Worm (Caenorhabditis elegans): ENCODE measurements around the gene C27H5.6.
A peak's percentile ranks its signal among the peaks of the same experiment; 100 is the strongest.

C27H5.6 gene

DNA sequence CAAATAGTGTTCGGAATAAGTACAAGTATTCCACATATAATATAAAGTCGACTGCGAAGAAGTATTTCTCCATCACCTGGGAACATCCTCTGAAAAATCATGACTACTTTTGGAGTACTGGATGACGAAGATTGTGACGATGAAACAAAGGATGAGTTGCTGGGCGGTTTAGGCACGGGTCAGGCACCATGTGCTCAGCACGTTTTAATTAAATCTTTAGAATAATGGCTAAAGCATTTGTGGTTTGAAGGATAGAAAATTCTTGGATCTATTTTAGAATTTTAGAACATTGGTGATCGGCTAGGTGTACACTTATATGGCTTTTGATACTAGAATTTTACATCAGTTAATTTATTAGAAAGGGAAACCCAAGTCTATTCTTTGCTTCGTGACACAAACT, at the start of gene C27H5.6:
Gene C27H5.6 (minus strand): TSS at position 101 of the 400 bp plus-strand sequence.
- TF ChIP-seq ces-1 (GFP tag; optimal IDR thresholded peaks at IDR 0.05) = no peak
- no peak for TF ChIP-seq daf-19 (GFP tag; conservative IDR thresholded peaks at IDR 0.05)
- TF ChIP-seq vab-7 (GFP tag; IDR thresholded peaks at IDR 0.05) = no peak
- TF ChIP-seq tag-97 (GFP tag; IDR thresholded peaks at IDR 0.05) = no peak
- no peak for TF ChIP-seq dve-1 (tag; optimal IDR thresholded peaks at IDR 0.05; ENCODE audit: insufficient read depth)
- no peak for TF ChIP-seq nhr-6 (tag; optimal IDR thresholded peaks at IDR 0.05)
- TF ChIP-seq hlh-11 (tag; optimal IDR thresholded peaks at IDR 0.05) = no peak
- TF ChIP-seq ztf-11 (tag; optimal IDR thresholded peaks at IDR 0.05) = no peak
- no peak for TF ChIP-seq snpc-4 (tag; optimal IDR thresholded peaks at IDR 0.05)
- TF ChIP-seq madf-5 (GFP tag; IDR thresholded peaks at IDR 0.05) = no peak
- no peak for TF ChIP-seq ceh-44 (GFP tag; IDR thresholded peaks at IDR 0.05)
- no peak for TF ChIP-seq unc-62 (GFP tag; optimal IDR thresholded peaks at IDR 0.05 in 1 of 2)
- no peak for TF ChIP-seq unc-62 (tag; optimal IDR thresholded peaks at IDR 0.05)
- TF ChIP-seq zfp-3 (GFP tag; conservative IDR thresholded peaks at IDR 0.05) = no peak
- no peak for TF ChIP-seq ZK546.5 (tag; optimal IDR thresholded peaks at IDR 0.05)
- TF ChIP-seq ama-1 (optimal IDR thresholded peaks at IDR 0.05) = no peak
- no peak for TF ChIP-seq mep-1 (tag; optimal IDR thresholded peaks at IDR 0.05)
- no peak for TF ChIP-seq jun-1 (tag; optimal IDR thresholded peaks at IDR 0.05)
- TF ChIP-seq dmd-6 (GFP tag; IDR thresholded peaks at IDR 0.05) = no peak
- no peak for TF ChIP-seq R02D3.7 (tag; optimal IDR thresholded peaks at IDR 0.05)
- no peak for TF ChIP-seq madf-9 (GFP tag; conservative IDR thresholded peaks at IDR 0.05)

DNA sequence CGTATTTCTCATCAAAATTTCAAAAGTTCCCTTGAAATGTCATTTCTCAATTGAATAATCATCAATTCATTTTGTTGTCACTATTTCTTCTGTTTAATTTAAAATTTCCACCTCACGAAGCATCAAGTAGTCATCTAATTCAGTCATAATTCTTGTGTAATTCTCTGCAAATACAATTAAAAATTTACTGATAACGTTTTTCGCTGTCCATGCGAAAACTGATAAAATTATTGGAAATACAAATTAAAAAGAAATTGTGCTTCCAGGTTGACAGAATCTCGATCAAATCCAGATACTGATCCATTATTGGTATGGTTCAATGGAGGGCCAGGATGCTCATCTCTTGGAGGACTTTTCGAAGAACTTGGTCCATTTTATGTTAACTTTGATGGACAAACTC, 46.3 kb upstream of the C27H5.6 start:
- TF ChIP-seq dmd-6 (GFP tag; IDR thresholded peaks at IDR 0.05) (peak; percentile 55; the same call in 1 of the 2 replicates), hif-1 (tag; optimal IDR thresholded peaks at IDR 0.05) (no peak), duxl-1 (tag; optimal IDR thresholded peaks at IDR 0.05; ENCODE audit: poor library complexity) (no peak), nhr-28 (tag; optimal IDR thresholded peaks at IDR 0.05) (peak; percentile 66), lin-29 (GFP tag; IDR thresholded peaks at IDR 0.05) (no peak), zip-2 (tag; optimal IDR thresholded peaks at IDR 0.05) (no peak), hlh-11 (tag; optimal IDR thresholded peaks at IDR 0.05) (no peak), set-16 (GFP tag; IDR thresholded peaks at IDR 0.05) (no peak), php-3 (GFP tag; IDR thresholded peaks at IDR 0.05) (peak; percentile 77), Y105C5A.15 (GFP tag; IDR thresholded peaks at IDR 0.05) (no peak), pqm-1 (tag; optimal IDR thresholded peaks at IDR 0.05) (peak; percentile 54), T26A8.4 (GFP tag; IDR thresholded peaks at IDR 0.05) (no peak), spr-1 (tag; optimal IDR thresholded peaks at IDR 0.05) (no peak), vab-7 (GFP tag; IDR thresholded peaks at IDR 0.05) (no peak), Y75B8A.6 (GFP tag; IDR thresholded peaks at IDR 0.05) (no peak), aha-1 (tag) (no peak), daf-8 (GFP tag; IDR thresholded peaks at IDR 0.05) (no peak)

DNA sequence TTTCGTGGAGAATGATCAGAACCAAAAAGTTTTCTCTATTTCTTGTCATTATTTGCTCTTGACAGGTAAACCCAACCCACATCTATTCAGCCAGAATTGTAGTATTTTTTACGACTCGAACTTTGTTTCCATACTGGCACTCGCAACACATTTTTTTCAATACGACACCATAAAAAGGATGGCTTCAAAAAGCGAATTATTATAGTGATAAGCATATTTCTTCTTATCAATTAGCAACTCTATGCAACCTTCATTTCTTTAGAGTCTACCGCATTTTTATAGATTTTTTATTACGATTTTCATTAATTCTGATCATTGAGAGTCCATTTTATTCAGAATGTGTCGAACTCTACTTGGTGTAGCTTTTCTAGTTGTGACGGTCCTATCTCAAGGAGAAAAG, 45.5 kb upstream of the C27H5.6 start, which contains the start of gene ctsa-3.1:
Gene ctsa-3.1 (plus strand): TSS at position 337 of the 400 bp plus-strand sequence.
- TF ChIP-seq ces-1 (GFP tag; optimal IDR thresholded peaks at IDR 0.05) (no peak), lin-15B (tag; optimal IDR thresholded peaks at IDR 0.05) (no peak), attf-4 (tag; optimal IDR thresholded peaks at IDR 0.05) (no peak), pqm-1 (tag; optimal IDR thresholded peaks at IDR 0.05) (peak; percentile 74), mxl-3 (GFP tag; optimal IDR thresholded peaks at IDR 0.05) (no peak), hlh-11 (tag; optimal IDR thresholded peaks at IDR 0.05) (peak; percentile 26), Y105C5A.15 (GFP tag; IDR thresholded peaks at IDR 0.05) (no peak), daf-12 (tag; optimal IDR thresholded peaks at IDR 0.05) (no peak), T26A8.4 (GFP tag; IDR thresholded peaks at IDR 0.05) (no peak), nhr-42 (GFP tag; IDR thresholded peaks at IDR 0.05) (no peak), aha-1 (tag) (peak; percentile 19), D1046.2 (GFP tag; IDR thresholded peaks at IDR 0.05) (no peak), cey-2 (tag; optimal IDR thresholded peaks at IDR 0.05; ENCODE audit: borderline replicate concordance, insufficient read depth) (no peak), daf-16 (GFP tag; optimal IDR thresholded peaks at IDR 0.05) (no peak), daf-16 (tag; optimal IDR thresholded peaks at IDR 0.05) (peak; percentile 46), F10B5.3 (tag; optimal IDR thresholded peaks at IDR 0.05) (no peak), nhr-41 (GFP tag; IDR thresholded peaks at IDR 0.05) (no peak), zip-2 (tag; optimal IDR thresholded peaks at IDR 0.05) (no peak), R02D3.7 (tag; optimal IDR thresholded peaks at IDR 0.05) (no peak), dmd-6 (GFP tag; IDR thresholded peaks at IDR 0.05) (peak; percentile 68), php-3 (GFP tag; IDR thresholded peaks at IDR 0.05) (peak; percentile 90), arid-1 (GFP tag; conservative IDR thresholded peaks at IDR 0.05) (no peak), nhr-6 (tag; optimal IDR thresholded peaks at IDR 0.05) (no peak), lsy-2 (tag; optimal IDR thresholded peaks at IDR 0.05) (no peak), unc-130 (GFP tag; optimal IDR thresholded peaks at IDR 0.05) (no peak)

Data from whole organism, L4 larva.